Worm (Caenorhabditis elegans): ENCODE measurements around the gene dylt-2.

ce11 chrX:8940059-8940458 lies at the start of gene dylt-2:
- no peak for TF ChIP-seq W03F9.2 (tag; optimal IDR thresholded peaks at IDR 0.05)
- no peak for TF ChIP-seq him-1 (tag; optimal IDR thresholded peaks at IDR 0.05)
- no peak for TF ChIP-seq dao-5 (tag; optimal IDR thresholded peaks at IDR 0.05)
